Worm (Caenorhabditis elegans) whole organism, young adult: ENCODE results near the gene hlh-14.

Experiments
- aptf-3 ChIP-seq: fragments of 200-800 bp; sonication (Bioruptor generic); IDR thresholded peaks from 2 replicates; pipeline ENCODE4 v1.3.6; 2022; ENCODE audit warnings: missing genetic modification characterization, missing compliant biosample characterization
- athp-1 ChIP-seq: sonication (generic microtip); optimal IDR thresholded peaks from 2 replicates; lab custom pipeline; 2017; ENCODE audit warnings: mild to moderate bottlenecking, missing genetic modification characterization, missing compliant biosample characterization
- attf-6 ChIP-seq: fragments of 200-800 bp; sonication (Bioruptor generic); IDR thresholded peaks from 2 replicates; pipeline ENCODE4 v1.3.6; 2022; ENCODE audit warnings: missing genetic modification reagents, missing genetic modification characterization, missing compliant biosample characterization
- bed-1 ChIP-seq: fragments of 200-800 bp; sonication (Bioruptor generic); IDR thresholded peaks from 2 replicates; pipeline ENCODE4 v1.3.6; 2022; ENCODE audit warnings: missing genetic modification reagents, missing genetic modification characterization, missing compliant biosample characterization
- let-607 ChIP-seq, 2 experiments: fragments of 200-800 bp in 1 of 2; sonication (Bioruptor generic) in 1 of 2; sonication (generic microtip) in 1 of 2; optimal IDR thresholded peaks; 2 replicates each; lab custom pipeline; 2016 to 2018; ENCODE audit warnings: mild to moderate bottlenecking in 2 of 2, missing compliant biosample characterization in 2 of 2, missing genetic modification characterization in 2 of 2, moderate library complexity in 2 of 2, missing genotype in 1 of 2
- madf-3 ChIP-seq: fragments of 200-800 bp; sonication (Bioruptor generic); IDR thresholded peaks from 2 replicates; pipeline ENCODE4 v1.3.6; 2022; ENCODE audit warnings: missing genetic modification reagents, missing genetic modification characterization, missing compliant biosample characterization
- nhr-90 ChIP-seq: sonication (generic microtip); optimal IDR thresholded peaks from 2 replicates; lab custom pipeline; 2016; ENCODE audit warnings: missing genotype, mild to moderate bottlenecking, missing genetic modification characterization, missing compliant biosample characterization
- tbp1 ChIP-seq: fragments of 200-800 bp; sonication (Bioruptor generic); optimal IDR thresholded peaks from 2 replicates; lab custom pipeline; 2018; ENCODE audit warnings: mild to moderate bottlenecking, missing genetic modification characterization, missing compliant biosample characterization
- tlf-1 ChIP-seq: fragments of 200-800 bp; sonication (Bioruptor generic); optimal IDR thresholded peaks from 2 replicates; lab custom pipeline; 2018; ENCODE audit warnings: mild to moderate bottlenecking, missing genetic modification characterization, missing compliant biosample characterization
- unc-130 ChIP-seq: sonication (generic microtip); optimal IDR thresholded peaks from 2 replicates; lab custom pipeline; 2016; ENCODE audit warnings: missing genetic modification reagents, missing genetic modification characterization, missing compliant biosample characterization

DNA sequence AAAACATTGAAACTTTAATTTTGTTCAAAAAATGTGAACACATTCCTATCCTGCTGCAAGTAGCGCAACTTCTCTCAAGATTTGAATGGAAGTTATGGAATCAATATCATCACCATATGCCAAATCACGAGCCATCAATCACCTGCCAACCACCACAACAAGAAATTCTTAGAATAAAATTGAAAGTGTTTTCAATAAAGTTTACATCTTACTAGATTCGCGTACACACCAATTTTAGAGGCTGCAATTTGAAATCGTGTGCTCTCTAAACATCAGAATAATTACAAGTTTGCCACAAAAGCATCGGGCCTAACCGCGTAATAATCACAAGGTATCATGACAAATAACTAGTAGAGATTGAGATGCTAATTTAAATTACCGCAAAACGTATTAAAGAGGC, 36.2 kb upstream of the hlh-14 start:
- TF ChIP-seq bed-1 (no peak), aptf-3 (GFP tag; lab: Robert Waterston, UW) (no peak), tbp1 (GFP tag; lab: Kevin White, UChicago) (no peak), nhr-90 (tag; lab: Kevin White, UChicago) (no peak), athp-1 (tag; lab: Kevin White, UChicago) (no peak), unc-130 (GFP tag; lab: Kevin White, UChicago) (no peak), let-607 (tag; optimal IDR thresholded peaks at IDR 0.05; lab: Kevin White, UChicago) (no peak), madf-3 (no peak), attf-6 (GFP tag; lab: Robert Waterston, UW) (no peak), tlf-1 (GFP tag; lab: Kevin White, UChicago) (no peak)
